Worm (Caenorhabditis elegans) whole organism, midembryonic: ENCODE results near the gene ptp-5.2.
A peak's percentile ranks its signal among the peaks of the same experiment; 100 is the strongest.
"Not testable (repeated sequence)": the region's sequence is repeated elsewhere in the genome, so short reads cannot be mapped to it uniquely, and the experiment has no call there.

ENCODE experiments used
- T22C8.4 ChIP-seq: fragments of 200-800 bp; sonication (Bioruptor generic); IDR thresholded peaks from 2 replicates; pipeline ENCODE4 v1.3.6; 2022; ENCODE audit warnings: missing genetic modification characterization, missing compliant biosample characterization
- cog-1 ChIP-seq: sonication (generic microtip); optimal IDR thresholded peaks from 2 replicates; lab custom pipeline; 2016; ENCODE audit warnings: missing genetic modification characterization, missing compliant biosample characterization
- flt-1 ChIP-seq: fragments of 200-800 bp; sonication (Bioruptor generic); IDR thresholded peaks from 2 replicates; pipeline ENCODE4 v1.3.6; 2022; ENCODE audit warnings: missing genetic modification characterization, missing compliant biosample characterization
- klf-2 ChIP-seq: fragments of 200-800 bp; sonication (Bioruptor generic); conservative IDR thresholded peaks from 2 replicates; pipeline ENCODE4 v1.3.6; 2022; ENCODE audit warnings: missing genetic modification reagents, missing genetic modification characterization, missing compliant biosample characterization
- med-1 ChIP-seq: sonication (generic microtip); optimal IDR thresholded peaks from 2 replicates; lab custom pipeline; 2017; ENCODE audit warnings: missing genetic modification characterization, mild to moderate bottlenecking, missing compliant biosample characterization, antibody characterized with exemption, missing genetic modification reagents; ENCODE audit not compliant: insufficient read depth
- ref-1 ChIP-seq: fragments of 200-800 bp; sonication (Bioruptor generic); conservative IDR thresholded peaks from 2 replicates; pipeline ENCODE4 v1.3.6; 2022; ENCODE audit warnings: missing genetic modification reagents, missing genetic modification characterization, missing compliant biosample characterization
- tab-1 ChIP-seq: fragments of 200-800 bp; sonication (Bioruptor generic); IDR thresholded peaks from 2 replicates; pipeline ENCODE4 v1.3.6; 2022; ENCODE audit warnings: missing genetic modification characterization, missing compliant biosample characterization
- ztf-23 ChIP-seq: fragments of 200-800 bp; sonication (Bioruptor generic); IDR thresholded peaks from 2 replicates; pipeline ENCODE4 v1.3.6; 2022; ENCODE audit warnings: missing genetic modification reagents, missing genetic modification characterization, missing compliant biosample characterization
- ztf-29 ChIP-seq: fragments of 200-800 bp; sonication (Bioruptor generic); IDR thresholded peaks from 2 replicates; pipeline ENCODE4 v1.3.6; 2022; ENCODE audit warnings: missing genetic modification reagents, missing genetic modification characterization, missing compliant biosample characterization

Gene ptp-5.2

ce11 chrIV:14792602-14793232 lies 32.0 kb upstream of the ptp-5.2 start, which contains the start of gene gdi-1:
TSS of gene gdi-1 (minus strand) at chrIV:14792887.
- TF ChIP-seq ref-1 (GFP tag; lab: Robert Waterston, UW): no peak
- no peak for TF ChIP-seq flt-1 (GFP tag; lab: Robert Waterston, UW)
- TF ChIP-seq cog-1 (tag; lab: Kevin White, UChicago): no peak
- no peak for TF ChIP-seq tab-1
- no peak for TF ChIP-seq T22C8.4 (GFP tag; lab: Robert Waterston, UW)
- no peak for TF ChIP-seq klf-2 (GFP tag; lab: Robert Waterston, UW)
- no peak for TF ChIP-seq ztf-29

ce11 chrIV:14790579-14790978 lies 29.8 kb upstream of the ptp-5.2 start:
- no peak for TF ChIP-seq klf-2 (GFP tag; lab: Robert Waterston, UW)
- TF ChIP-seq tab-1: no peak
- TF ChIP-seq ref-1 (GFP tag; lab: Robert Waterston, UW): no peak
- TF ChIP-seq ztf-23 (GFP tag; lab: Robert Waterston, UW): no peak
- TF ChIP-seq cog-1 (tag; lab: Kevin White, UChicago): no peak
- TF ChIP-seq T22C8.4 (GFP tag; lab: Robert Waterston, UW): no peak
- TF ChIP-seq ztf-29: no peak
- no peak for TF ChIP-seq flt-1 (GFP tag; lab: Robert Waterston, UW)
- no peak for TF ChIP-seq med-1 (GFP tag; lab: Kevin White, UChicago)

DNA sequence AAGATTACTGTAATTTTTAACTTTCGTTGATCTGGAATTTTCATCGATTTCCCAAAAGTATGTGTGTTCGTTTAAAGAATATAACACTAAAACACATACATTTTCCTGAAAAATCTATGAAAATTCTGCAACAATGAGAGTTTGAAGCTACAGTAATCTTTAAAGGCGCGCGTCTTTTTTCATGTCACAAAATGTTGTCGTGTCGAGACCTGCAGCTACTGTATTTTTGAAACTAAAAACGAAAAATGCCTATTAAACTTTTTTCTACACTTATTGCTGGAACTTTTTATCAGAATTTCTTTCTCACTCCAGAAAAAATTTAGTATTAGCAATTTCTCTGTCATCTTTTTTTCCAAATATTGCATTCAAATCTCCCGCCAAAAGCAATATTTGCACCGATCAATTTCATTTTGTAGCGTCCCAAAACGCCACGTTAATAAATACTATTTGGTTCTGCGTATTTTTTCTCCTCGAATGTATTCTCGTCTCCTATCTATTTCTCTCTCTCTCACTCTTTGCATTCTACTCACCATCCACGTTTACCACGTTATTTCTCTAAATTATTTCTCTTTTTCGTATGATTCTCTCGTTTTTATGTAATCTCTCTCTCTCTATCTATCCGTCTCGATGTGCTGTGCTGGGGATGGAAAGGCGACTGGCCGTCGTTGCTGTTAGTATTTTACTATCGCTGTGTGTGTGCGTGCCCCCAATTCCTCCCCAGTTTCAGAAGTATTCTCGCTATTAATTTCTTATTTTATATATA lies 25.8 kb upstream of the ptp-5.2 start, which contains the start of gene melo-1:
Gene melo-1 (plus strand): TSS at position 658 of the 763 bp plus-strand sequence.
- no peak for TF ChIP-seq flt-1 (GFP tag; lab: Robert Waterston, UW)
- TF ChIP-seq ztf-23 (GFP tag; lab: Robert Waterston, UW): no peak
- TF ChIP-seq T22C8.4 (GFP tag; lab: Robert Waterston, UW): no peak
- no peak for TF ChIP-seq tab-1
- TF ChIP-seq klf-2 (GFP tag; lab: Robert Waterston, UW): no peak
- no peak for TF ChIP-seq cog-1 (tag; lab: Kevin White, UChicago)
- no peak for TF ChIP-seq ztf-29
- no peak for TF ChIP-seq med-1 (GFP tag; lab: Kevin White, UChicago)
- no peak for TF ChIP-seq ref-1 (GFP tag; lab: Robert Waterston, UW)

- TF ChIP-seq flt-1 (GFP tag; lab: Robert Waterston, UW) (no peak), cog-1 (tag; lab: Kevin White, UChicago) (no peak), klf-2 (GFP tag; lab: Robert Waterston, UW) (no peak), med-1 (GFP tag; lab: Kevin White, UChicago) (no peak), tab-1 (no peak), T22C8.4 (GFP tag; lab: Robert Waterston, UW) (no peak), ref-1 (GFP tag; lab: Robert Waterston, UW) (no peak), ztf-23 (GFP tag; lab: Robert Waterston, UW) (no peak), ztf-29 (no peak)
These were observed 23.7 kb upstream of the ptp-5.2 start, which contains the start of gene nlp-56 for ce11 chrIV:14784481-14784880. TSS of gene nlp-56 (minus strand) at chrIV:14784737.

DNA sequence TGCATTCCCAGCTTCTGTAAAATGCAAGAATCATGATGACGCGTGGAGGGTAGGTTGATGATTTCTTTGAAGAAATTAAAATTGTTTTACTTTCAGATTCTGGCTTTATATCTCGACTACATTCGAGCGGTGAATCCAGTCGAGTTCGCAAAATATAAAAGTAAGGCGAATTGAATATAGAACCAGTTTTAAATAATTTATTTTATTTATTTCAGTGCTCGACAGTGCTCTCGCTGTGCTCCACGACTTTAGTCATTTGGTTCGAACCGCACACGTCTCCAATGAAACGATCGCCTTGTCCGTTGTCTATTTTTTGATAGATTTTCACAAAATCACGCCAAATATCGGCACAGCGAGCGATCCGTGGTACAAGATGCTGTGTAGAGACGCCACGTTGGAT lies 21.5 kb upstream of the ptp-5.2 start, which contains the start of gene Y57G11C.1130:
Gene Y57G11C.1130 (plus strand): TSS at position 301 of the 400 bp plus-strand sequence.
- TF ChIP-seq ztf-23 (GFP tag; lab: Robert Waterston, UW): no peak
- TF ChIP-seq tab-1: no peak
- TF ChIP-seq flt-1 (GFP tag; lab: Robert Waterston, UW): no peak
- no peak for TF ChIP-seq med-1 (GFP tag; lab: Kevin White, UChicago)
- no peak for TF ChIP-seq cog-1 (tag; lab: Kevin White, UChicago)
- TF ChIP-seq ztf-29: no peak
- no peak for TF ChIP-seq klf-2 (GFP tag; lab: Robert Waterston, UW)
- no peak for TF ChIP-seq ref-1 (GFP tag; lab: Robert Waterston, UW)
- TF ChIP-seq T22C8.4 (GFP tag; lab: Robert Waterston, UW): no peak

ce11 chrIV:14781537-14781936 lies 20.8 kb upstream of the ptp-5.2 start, which contains the start of gene Y57G11C.8:
TSS of gene Y57G11C.8 (plus strand) at chrIV:14781837.
- TF ChIP-seq ref-1 (GFP tag; lab: Robert Waterston, UW) (no peak), ztf-23 (GFP tag; lab: Robert Waterston, UW) (no peak), med-1 (GFP tag; lab: Kevin White, UChicago) (no peak), klf-2 (GFP tag; lab: Robert Waterston, UW) (no peak), T22C8.4 (GFP tag; lab: Robert Waterston, UW) (no peak)

ce11 chrIV:14774454-14774853 lies 13.7 kb upstream of the ptp-5.2 start, which contains the start of gene Y57G11C.51:
TSS of gene Y57G11C.51 (minus strand) at chrIV:14774554.
- TF ChIP-seq ztf-23 (GFP tag; lab: Robert Waterston, UW); klf-2 (GFP tag; lab: Robert Waterston, UW); ztf-29: not testable (repeated sequence)

DNA sequence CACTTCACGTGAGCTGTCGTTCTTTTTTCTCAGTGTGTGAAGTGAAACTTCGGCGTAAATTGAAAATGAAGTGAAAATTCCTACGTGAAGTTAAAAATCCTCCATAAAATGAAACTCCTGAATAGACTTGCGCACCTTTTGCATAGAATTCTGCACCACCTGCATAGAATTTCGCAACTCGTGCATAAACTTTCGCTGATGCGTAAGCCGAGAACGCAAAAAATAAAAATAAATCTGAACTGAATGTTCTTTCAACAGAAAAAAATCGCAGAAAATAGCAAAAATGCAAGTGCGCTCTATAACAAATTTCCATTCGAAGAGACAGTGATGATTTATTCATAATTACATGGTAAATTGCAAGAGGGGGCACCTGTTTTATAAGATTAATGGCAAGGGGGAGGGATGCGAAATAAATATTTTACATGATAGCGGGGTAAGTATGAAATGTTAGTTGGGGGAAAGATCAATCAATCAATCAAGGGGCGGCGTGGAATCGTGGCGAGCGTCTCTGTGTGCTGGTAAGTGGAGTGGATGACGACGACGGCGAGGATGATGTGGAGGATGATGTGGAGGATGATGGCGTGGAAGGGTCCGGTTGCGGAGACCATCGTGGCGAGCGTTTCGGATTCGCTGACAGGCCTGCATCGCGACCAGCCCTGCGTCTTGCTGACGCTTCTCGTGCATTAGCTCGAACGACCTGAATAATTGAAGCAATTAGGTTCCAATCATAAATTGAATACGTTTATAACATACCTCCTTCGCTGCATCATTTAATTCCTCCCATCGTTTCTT lies 12.7 kb upstream of the ptp-5.2 start, which contains the start of gene Y57G11C.36:
Gene Y57G11C.36 (minus strand): TSS at position 502 of the 792 bp plus-strand sequence.
- 0 out of 2 replicates have a peak, but pooled peaks have one; percentile 18 for TF ChIP-seq tab-1
- no peak for TF ChIP-seq ztf-23 (GFP tag; lab: Robert Waterston, UW)
